Fruit fly (Drosophila melanogaster) whole organism, embryonic: ENCODE results near the gene Cpr65Au.

Experiments used
- Bdp1 ChIP-seq: fragments of 200-800 bp; sonication (Bioruptor generic); optimal IDR thresholded peaks from 3 replicates; lab custom pipeline; 2016; ENCODE audit warnings: missing biosample characterization, missing genetic modification characterization
- Blimp-1 ChIP-seq: fragments of 200-800 bp; sonication (Bioruptor generic); optimal IDR thresholded peaks from 3 replicates; lab custom pipeline; 2018; ENCODE audit warnings: missing biosample characterization, missing genetic modification characterization, mild to moderate bottlenecking, moderate library complexity, missing genetic modification reagents
- CG12104 ChIP-seq: fragments of 200-800 bp; sonication (Bioruptor generic); optimal IDR thresholded peaks from 3 replicates; lab custom pipeline; 2016; ENCODE audit warnings: missing biosample characterization, missing genetic modification characterization
- CG12391 ChIP-seq: fragments of 200-800 bp; sonication (Bioruptor generic); optimal IDR thresholded peaks from 3 replicates; lab custom pipeline; 2018; ENCODE audit warnings: missing biosample characterization, mild to moderate bottlenecking, missing genetic modification characterization, moderate library complexity
- CG13424 ChIP-seq: fragments of 200-800 bp; sonication (Bioruptor generic); optimal IDR thresholded peaks from 2 replicates; lab custom pipeline; 2019; ENCODE audit warnings: missing biosample characterization, mild to moderate bottlenecking, missing genetic modification characterization, moderate library complexity
- CG14710 ChIP-seq: fragments of 200-800 bp; sonication (Bioruptor generic); optimal IDR thresholded peaks from 3 replicates; lab custom pipeline; 2019; ENCODE audit warnings: missing biosample characterization, mild to moderate bottlenecking, missing genetic modification characterization, moderate library complexity
- CG14965 ChIP-seq: fragments of 200-800 bp; sonication (Bioruptor generic); optimal IDR thresholded peaks from 2 replicates; lab custom pipeline; 2016; ENCODE audit warnings: missing biosample characterization, missing genetic modification characterization, borderline replicate concordance
- CG18262 ChIP-seq: fragments of 200-800 bp; optimal IDR thresholded peaks from 3 replicates; lab custom pipeline; 2019; ENCODE audit warnings: missing biosample characterization, mild to moderate bottlenecking, missing genetic modification characterization, moderate library complexity
- CG1832 ChIP-seq: fragments of 200-800 bp; sonication (Bioruptor generic); optimal IDR thresholded peaks from 2 replicates; lab custom pipeline; 2017; ENCODE audit warnings: missing biosample characterization, mild to moderate bottlenecking, missing genetic modification characterization, inconsistent platforms
- CG31224 ChIP-seq: fragments of 200-800 bp; sonication (Bioruptor generic); IDR thresholded peaks from 2 replicates; pipeline ENCODE4 v1.3.6; 2022; ENCODE audit warnings: missing biosample characterization, missing genetic modification characterization
- CG9817 ChIP-seq: fragments of 200-800 bp; sonication (Bioruptor generic); optimal IDR thresholded peaks from 2 replicates; lab custom pipeline; 2018; ENCODE audit warnings: missing biosample characterization, mild to moderate bottlenecking, missing genetic modification characterization, moderate library complexity
- E2f1 ChIP-seq: fragments of 200-800 bp; sonication (Bioruptor generic); IDR thresholded peaks from 2 replicates; pipeline ENCODE4 v1.3.6; 2022; ENCODE audit warnings: missing biosample characterization, missing genetic modification characterization
- E2f2 ChIP-seq: fragments of 200-800 bp; sonication (Bioruptor generic); IDR thresholded peaks from 2 replicates; pipeline ENCODE4 v1.3.6; 2022; ENCODE audit warnings: missing biosample characterization, missing genetic modification characterization
- Ets65A ChIP-seq: fragments of 200-800 bp; sonication (Bioruptor generic); peaks from one replicate; lab custom pipeline; 2016; ENCODE audit warnings: missing biosample characterization, missing genetic modification characterization
- HHEX ChIP-seq: fragments of 200-800 bp; sonication (Bioruptor generic); optimal IDR thresholded peaks from 3 replicates; lab custom pipeline; 2017; ENCODE audit warnings: missing biosample characterization, mild to moderate bottlenecking, missing genetic modification characterization, missing genetic modification reagents
- HmgZ ChIP-seq: fragments of 200-800 bp; sonication (Bioruptor generic); optimal IDR thresholded peaks from 2 replicates; lab custom pipeline; 2018; ENCODE audit warnings: missing biosample characterization, mild to moderate bottlenecking, missing genetic modification characterization
- MBD-R2 ChIP-seq: fragments of 200-800 bp; sonication (Bioruptor generic); IDR thresholded peaks from 2 replicates; pipeline ENCODE4 v1.3.6; 2022; ENCODE audit warnings: missing biosample characterization, missing genetic modification characterization
- MTF-1 ChIP-seq: fragments of 200-800 bp; sonication (Bioruptor generic); optimal IDR thresholded peaks from 2 replicates; lab custom pipeline; 2018; ENCODE audit warnings: missing biosample characterization, mild to moderate bottlenecking, missing genetic modification characterization, borderline replicate concordance
- Mrtf ChIP-seq: fragments of 200-800 bp; sonication (Bioruptor generic); IDR thresholded peaks from 3 replicates; pipeline ENCODE4 v1.3.6; 2022; ENCODE audit warnings: missing biosample characterization, missing genetic modification characterization
- Ssrp ChIP-seq: fragments of 200-800 bp; sonication (Bioruptor generic); optimal IDR thresholded peaks from 2 replicates; lab custom pipeline; 2018; ENCODE audit warnings: missing biosample characterization, mild to moderate bottlenecking, missing genetic modification characterization, moderate library complexity
- Tbp ChIP-seq: fragments of >200 bp; optimal IDR thresholded peaks from 2 replicates; lab custom pipeline; 2018; ENCODE audit warnings: missing biosample characterization, missing genetic modification characterization
- ap ChIP-seq: fragments of 200-800 bp; sonication (Bioruptor generic); IDR thresholded peaks from 2 replicates; pipeline ENCODE4 v1.3.6; 2022; ENCODE audit warnings: missing biosample characterization, missing genetic modification characterization
- ase ChIP-seq: fragments of 200-800 bp; sonication (Bioruptor generic); IDR thresholded peaks from 3 replicates; pipeline ENCODE4 v1.3.6; 2022; ENCODE audit warnings: missing biosample characterization, missing genetic modification characterization
- bab2 ChIP-seq: fragments of 200-800 bp; sonication (Bioruptor generic); optimal IDR thresholded peaks from 2 replicates; lab custom pipeline; 2016; ENCODE audit warnings: missing biosample characterization, missing genetic modification characterization
- bcd ChIP-seq: fragments of 200-800 bp; sonication (Bioruptor generic); optimal IDR thresholded peaks from 2 replicates; lab custom pipeline; 2017; ENCODE audit warnings: missing biosample characterization, mild to moderate bottlenecking, missing genetic modification characterization
- chn ChIP-seq: fragments of 200-800 bp; sonication (Bioruptor generic); optimal IDR thresholded peaks from 2 replicates; lab custom pipeline; 2016; ENCODE audit warnings: missing biosample characterization, missing genetic modification characterization
- crol ChIP-seq: fragments of 200-800 bp; sonication (Bioruptor generic); IDR thresholded peaks from 2 replicates; pipeline ENCODE4 v1.3.6; 2022; ENCODE audit warnings: missing biosample characterization, missing genetic modification characterization
- dmrt11E ChIP-seq: fragments of 200-800 bp; sonication (Bioruptor generic); optimal IDR thresholded peaks from 3 replicates; lab custom pipeline; 2018; ENCODE audit warnings: missing biosample characterization, mild to moderate bottlenecking, missing genetic modification characterization, moderate library complexity
- fd64A ChIP-seq: fragments of 200-800 bp; sonication (Bioruptor generic); optimal IDR thresholded peaks from 3 replicates; lab custom pipeline; 2018; ENCODE audit warnings: missing biosample characterization, mild to moderate bottlenecking, missing genetic modification characterization
- fd96Cb ChIP-seq: fragments of 200-800 bp; sonication (Bioruptor generic); optimal IDR thresholded peaks from 2 replicates; lab custom pipeline; 2018; ENCODE audit warnings: missing biosample characterization, mild to moderate bottlenecking, missing genetic modification characterization, moderate library complexity
- gsb ChIP-seq: fragments of 200-800 bp; sonication (Bioruptor generic); IDR thresholded peaks from 2 replicates; pipeline ENCODE4 v1.3.6; 2022; ENCODE audit warnings: missing biosample characterization, missing genetic modification characterization
- gsb-n ChIP-seq: fragments of 200-800 bp; sonication (Bioruptor generic); optimal IDR thresholded peaks from 3 replicates; lab custom pipeline; 2018; ENCODE audit warnings: missing biosample characterization, mild to moderate bottlenecking, missing genetic modification characterization
- hbn ChIP-seq: fragments of 200-800 bp; sonication (Bioruptor generic); IDR thresholded peaks from 2 replicates; pipeline ENCODE4 v1.3.6; 2022; ENCODE audit warnings: missing biosample characterization, missing genetic modification characterization; ENCODE audit not compliant: partially characterized antibody
- hth ChIP-seq: fragments of >200 bp; optimal IDR thresholded peaks from 2 replicates; lab custom pipeline; 2017; ENCODE audit warnings: inconsistent platforms
- lola ChIP-seq, 3 experiments: fragments of >200 bp in 2 of 3; fragments of 200-800 bp in 1 of 3; sonication (Bioruptor generic) in 1 of 3; optimal IDR thresholded peaks; 2 replicates each; lab custom pipeline; 2017 to 2019; ENCODE audit warnings: missing biosample characterization in 3 of 3, missing genetic modification characterization in 3 of 3, mild to moderate bottlenecking in 1 of 3, moderate library complexity in 1 of 3
- mam ChIP-seq: fragments of 200-800 bp; sonication (Bioruptor generic); optimal IDR thresholded peaks from 3 replicates; lab custom pipeline; 2016; ENCODE audit warnings: missing biosample characterization, missing genetic modification characterization
- nmo ChIP-seq: fragments of 200-800 bp; sonication (Bioruptor generic); optimal IDR thresholded peaks from 2 replicates; lab custom pipeline; 2018; ENCODE audit warnings: missing biosample characterization, mild to moderate bottlenecking, missing genetic modification characterization, moderate library complexity
- oc ChIP-seq: fragments of 200-800 bp; sonication (Bioruptor generic); optimal IDR thresholded peaks from 2 replicates; lab custom pipeline; 2018; ENCODE audit warnings: missing biosample characterization, mild to moderate bottlenecking, missing genetic modification characterization, moderate library complexity
- otp ChIP-seq: fragments of 200-800 bp; sonication (Bioruptor generic); IDR thresholded peaks from 3 replicates; pipeline ENCODE4, ENCODE4 v1.3.6; 2022; ENCODE audit warnings: missing biosample characterization, missing genetic modification characterization
- pfk ChIP-seq: fragments of 200-800 bp; sonication (Bioruptor generic); optimal IDR thresholded peaks from 2 replicates; lab custom pipeline; 2018; ENCODE audit warnings: missing biosample characterization, mild to moderate bottlenecking, missing genetic modification characterization, moderate library complexity
- prd ChIP-seq, 3 experiments: fragments of >200 bp in 2 of 3; fragments of 200-800 bp in 1 of 3; sonication (Bioruptor generic) in 1 of 3; optimal IDR thresholded peaks in 2 of 3; IDR thresholded peaks in 1 of 3; 2 replicates in 2 of 3; 3 replicates in 1 of 3; pipeline versions ENCODE4 v1.3.6 to Lab custom; 2017 to 2022; ENCODE audit warnings: missing biosample characterization in 1 of 3, missing genetic modification characterization in 1 of 3
- pros ChIP-seq: fragments of 200-800 bp; sonication (Bioruptor generic); optimal IDR thresholded peaks from 3 replicates; lab custom pipeline; 2019; ENCODE audit warnings: missing biosample characterization, mild to moderate bottlenecking, missing genetic modification characterization, moderate library complexity
- pum ChIP-seq: fragments of 200-800 bp; sonication (Bioruptor generic); optimal IDR thresholded peaks from 2 replicates; lab custom pipeline; 2016; ENCODE audit warnings: missing biosample characterization, missing genetic modification characterization
- ro ChIP-seq: fragments of 200-800 bp; sonication (Bioruptor generic); IDR thresholded peaks from 2 replicates; pipeline ENCODE4 v1.3.6; 2022; ENCODE audit warnings: missing biosample characterization, missing genetic modification characterization
- row ChIP-seq: fragments of 200-800 bp; sonication (Bioruptor generic); IDR thresholded peaks from 3 replicates; pipeline ENCODE4 v1.3.6; 2022; ENCODE audit warnings: missing biosample characterization, missing genetic modification characterization
- sens ChIP-seq: fragments of 200-800 bp; sonication (Bioruptor generic); peaks from one replicate; lab custom pipeline; 2016; ENCODE audit warnings: missing biosample characterization, missing genetic modification characterization
- seq ChIP-seq: fragments of 200-800 bp; sonication (Bioruptor generic); IDR thresholded peaks from 2 replicates; pipeline ENCODE4 v1.3.6; 2022; ENCODE audit warnings: missing biosample characterization, missing genetic modification characterization
- shn ChIP-seq: fragments of 200-800 bp; sonication (Bioruptor generic); optimal IDR thresholded peaks from 3 replicates; lab custom pipeline; 2016; ENCODE audit warnings: missing biosample characterization, missing genetic modification characterization
- slp2 ChIP-seq: fragments of 200-800 bp; sonication (Bioruptor generic); optimal IDR thresholded peaks from 2 replicates; lab custom pipeline; 2016; ENCODE audit warnings: missing biosample characterization, missing genetic modification characterization
- tgo ChIP-seq: fragments of 200-800 bp; sonication (Bioruptor generic); IDR thresholded peaks from 3 replicates; pipeline ENCODE4 v1.3.6; 2022; ENCODE audit warnings: missing biosample characterization, missing genetic modification characterization
- yki ChIP-seq: fragments of >200 bp; optimal IDR thresholded peaks from 3 replicates; lab custom pipeline; 2018
- zen ChIP-seq: fragments of 200-800 bp; sonication (Bioruptor generic); optimal IDR thresholded peaks from 3 replicates; lab custom pipeline; 2018; ENCODE audit warnings: missing biosample characterization, mild to moderate bottlenecking, missing genetic modification characterization, moderate library complexity

Cpr65Au gene

dm6 chr3L:6161997-6162396, 30.1 kb upstream of the Cpr65Au start (continued):
- TF ChIP-seq CG12391 (tag; lab: Kevin White, UChicago) (peak; percentile 28), mam (GFP tag; lab: Kevin White, UChicago) (no peak), dmrt11E (tag; lab: Kevin White, UChicago) (peak; percentile 63), Tbp (GFP tag; lab: Kevin White, UChicago) (no peak), Ets65A (GFP tag; lab: Kevin White, UChicago) (peak; percentile 65), CG14965 (no peak), fd96Cb (tag; lab: Kevin White, UChicago) (no peak), ase (GFP tag; lab: Robert Waterston, UW) (no peak), Bdp1 (GFP tag; lab: Kevin White, UChicago) (no peak), chn (no peak), oc (no peak), ro (GFP tag; lab: Robert Waterston, UW) (no peak), fd64A (GFP tag; lab: Kevin White, UChicago) (no peak), gsb-n (tag; lab: Kevin White, UChicago) (peak; percentile 58), CG18262 (peak; percentile 69), MTF-1 (no peak), CG13424 (peak; percentile 20), bab2 (GFP tag; lab: Kevin White, UChicago) (no peak), row (peak; percentile 39; the same call in 2 of the 3 replicates), tgo (GFP tag; lab: Robert Waterston, UW) (no peak), sens (GFP tag; lab: Kevin White, UChicago) (no peak), hbn (GFP tag; lab: Robert Waterston, UW) (no peak), Mrtf (GFP tag; lab: Robert Waterston, UW) (0 out of 3 replicates have a peak, but pooled peaks have one; percentile 36), otp (GFP tag; lab: Robert Waterston, UW) (no peak), zen (tag; lab: Kevin White, UChicago) (no peak), nmo (peak; percentile 46), hth (lab: Kevin White, UChicago) (no peak), Ssrp (peak; percentile 34), E2f1 (no peak), prd (optimal IDR thresholded peaks at IDR 0.05; lab: Kevin White, UChicago) (no peak), prd (GFP tag; IDR thresholded peaks at IDR 0.05; lab: Robert Waterston, UW) (0 out of 3 replicates have a peak, but pooled peaks have one; percentile 11), Blimp-1 (GFP tag; lab: Kevin White, UChicago) (no peak), pum (GFP tag; lab: Kevin White, UChicago) (no peak), crol (GFP tag; lab: Robert Waterston, UW) (no peak), CG31224 (no peak), gsb (no peak), lola (GFP tag; optimal IDR thresholded peaks at IDR 0.05; lab: Kevin White, UChicago) (peak in 1 of 3 experiments; percentile 71), CG14710 (tag; lab: Kevin White, UChicago) (no peak), slp2 (GFP tag; lab: Kevin White, UChicago) (no peak), CG9817 (tag; lab: Kevin White, UChicago) (no peak), pfk (GFP tag; lab: Kevin White, UChicago) (no peak), bcd (GFP tag; lab: Kevin White, UChicago) (no peak), CG12104 (GFP tag; lab: Kevin White, UChicago) (no peak), shn (GFP tag; lab: Kevin White, UChicago) (no peak), yki (no peak), ap (GFP tag; lab: Robert Waterston, UW) (no peak), seq (no peak), E2f2 (GFP tag; lab: Robert Waterston, UW) (no peak), CG1832 (GFP tag; lab: Kevin White, UChicago) (no peak), HHEX (GFP tag; lab: Kevin White, UChicago) (no peak), HmgZ (tag; lab: Kevin White, UChicago) (no peak), MBD-R2 (GFP tag; lab: Robert Waterston, UW) (no peak), pros (GFP tag; lab: Kevin White, UChicago) (no peak)
